Fruit fly (Drosophila melanogaster) whole organism: ENCODE measurements around the gene CG17325.

ENCODE experiments used
- CG8478 ChIP-seq: fragments of >200 bp; optimal IDR thresholded peaks from 2 replicates; lab custom pipeline; 2018; ENCODE audit warnings: inconsistent platforms
- Dll ChIP-seq: fragments of >200 bp; optimal IDR thresholded peaks from 2 replicates; lab custom pipeline; 2017
- EcR ChIP-seq, 2 experiments: fragments of >200 bp; optimal IDR thresholded peaks; 2 replicates each; lab custom pipeline; 2017; ENCODE audit warnings: missing biosample characterization in 2 of 2, missing genetic modification characterization in 2 of 2, missing genetic modification reagents in 2 of 2
- pan ChIP-seq: fragments of >200 bp; optimal IDR thresholded peaks from 2 replicates; lab custom pipeline; 2017
- psq ChIP-seq: fragments of >200 bp; optimal IDR thresholded peaks from 2 replicates; lab custom pipeline; 2017
- usp ChIP-seq: fragments of >200 bp; optimal IDR thresholded peaks from 2 replicates; lab custom pipeline; 2017; ENCODE audit warnings: missing biosample characterization, missing genetic modification characterization, mixed read lengths

CG17325 gene

DNA sequence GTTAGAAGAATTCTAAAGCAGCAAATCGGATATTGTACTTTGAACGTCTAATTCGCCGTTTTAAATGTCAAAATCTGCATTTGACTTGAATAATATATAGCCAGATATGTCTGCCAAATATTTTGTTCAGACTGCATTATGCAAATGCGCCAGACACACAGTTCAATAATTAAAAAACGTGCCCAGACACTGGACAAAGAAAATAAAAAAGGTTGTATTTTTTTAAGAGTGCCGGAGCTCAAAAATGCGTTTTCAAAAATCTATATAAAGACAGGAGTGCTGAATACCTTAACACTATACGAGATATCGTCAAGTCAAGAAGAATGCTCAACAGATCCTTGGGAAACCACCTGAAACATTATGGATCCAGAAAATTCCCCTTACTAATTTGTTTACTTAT, at the start of gene CG17325, which contains the start of gene CG42305:
CG17325 (plus strand) TSS at position 301 of the 400 bp plus-strand sequence.
CG42305 (plus strand) TSS at position 301 of the 400 bp plus-strand sequence.
- TF ChIP-seq CG8478 (no peak), psq (lab: Kevin White, UChicago) (no peak), pan (lab: Kevin White, UChicago) (no peak), usp (GFP tag; lab: Kevin White, UChicago) (no peak), Dll (lab: Kevin White, UChicago) (no peak), EcR (GFP tag; optimal IDR thresholded peaks at IDR 0.05; lab: Kevin White, UChicago) (no peak)

DNA sequence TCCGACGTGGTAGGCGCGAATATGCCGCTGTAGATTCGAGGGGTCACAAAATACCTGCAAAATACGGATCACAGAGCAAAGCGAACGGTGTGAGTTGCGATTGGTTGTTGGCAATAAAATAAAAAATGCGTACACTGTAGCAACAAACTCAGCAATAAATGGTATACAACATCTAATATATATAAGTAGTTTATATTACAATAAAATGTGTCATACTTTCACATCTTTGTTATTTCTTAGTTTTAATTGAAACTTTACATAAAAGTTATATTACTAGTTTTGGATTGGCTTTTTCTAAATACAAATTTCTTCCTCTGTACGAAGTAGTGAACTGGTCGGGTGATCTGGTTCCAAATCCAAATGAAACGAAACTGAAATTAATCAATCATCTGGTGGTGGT, 46.7 kb upstream of the CG17325 start:
- no peak for TF ChIP-seq EcR (GFP tag; optimal IDR thresholded peaks at IDR 0.05; lab: Kevin White, UChicago)
- TF ChIP-seq psq (lab: Kevin White, UChicago), result no peak
- TF ChIP-seq Dll (lab: Kevin White, UChicago), result no peak
- no peak for TF ChIP-seq CG8478
- no peak for TF ChIP-seq pan (lab: Kevin White, UChicago)
- TF ChIP-seq usp (GFP tag; lab: Kevin White, UChicago), result no peak

DNA sequence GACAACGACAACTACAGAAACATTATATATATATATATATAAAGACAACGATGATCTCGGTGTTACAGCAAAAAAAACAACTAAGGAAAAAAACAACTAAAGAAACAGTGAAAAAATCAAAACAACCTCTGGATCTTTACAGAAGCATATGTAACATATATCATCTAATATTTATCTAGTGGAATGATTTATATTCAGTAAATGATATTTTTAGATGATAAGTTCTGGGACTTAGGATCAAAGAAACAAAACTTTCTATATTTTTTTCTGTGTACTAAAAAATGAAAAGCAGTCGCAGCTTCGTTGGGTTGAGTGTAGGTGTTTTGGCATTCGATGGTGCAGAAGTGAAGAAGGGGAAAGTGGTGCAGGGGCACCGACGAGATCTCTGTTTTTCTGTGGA, 45.3 kb upstream of the CG17325 start:
- TF ChIP-seq EcR (GFP tag; optimal IDR thresholded peaks at IDR 0.05; lab: Kevin White, UChicago) (no peak), pan (lab: Kevin White, UChicago) (no peak), CG8478 (no peak)

DNA sequence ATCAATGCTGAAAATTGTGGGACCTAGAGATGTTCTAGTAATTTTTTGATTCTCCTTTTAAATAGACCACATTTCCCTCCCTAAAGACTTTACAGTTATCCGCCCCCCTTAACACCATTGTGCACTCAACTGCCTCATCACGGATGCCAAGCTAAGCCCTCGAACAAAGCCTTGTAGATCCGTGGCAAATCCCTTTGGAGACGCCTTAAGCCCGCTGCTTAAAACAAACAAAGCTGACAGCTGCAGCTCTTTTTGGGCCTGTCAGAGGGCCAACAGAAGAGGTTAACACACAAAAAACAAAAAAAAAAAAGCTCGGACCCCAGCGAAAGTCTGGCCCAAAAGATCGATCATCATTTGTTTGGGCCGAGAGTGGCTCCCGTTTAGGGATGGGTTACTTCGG, 44.6 kb upstream of the CG17325 start:
- no peak for TF ChIP-seq pan (lab: Kevin White, UChicago)

DNA sequence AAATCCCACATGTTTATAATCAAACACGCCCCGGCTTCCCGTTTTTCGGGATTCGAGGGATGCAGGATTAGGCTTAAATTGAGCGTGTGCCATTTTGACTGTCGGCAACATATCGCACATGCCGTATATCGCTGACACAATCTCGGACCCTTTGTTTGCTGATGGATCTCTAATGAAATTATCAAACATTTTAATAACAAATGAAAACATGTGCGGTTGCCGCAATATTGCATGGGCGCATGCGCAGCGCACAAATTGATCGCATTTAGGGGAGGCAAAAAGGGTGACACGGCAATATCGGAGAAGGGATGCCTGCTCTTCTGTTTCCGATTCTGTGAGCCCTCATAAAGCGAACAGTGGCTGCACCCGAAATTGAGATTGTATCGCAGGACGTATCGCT, 37.2 kb upstream of the CG17325 start:
- TF ChIP-seq CG8478 (no peak), usp (GFP tag; lab: Kevin White, UChicago) (no peak)

DNA sequence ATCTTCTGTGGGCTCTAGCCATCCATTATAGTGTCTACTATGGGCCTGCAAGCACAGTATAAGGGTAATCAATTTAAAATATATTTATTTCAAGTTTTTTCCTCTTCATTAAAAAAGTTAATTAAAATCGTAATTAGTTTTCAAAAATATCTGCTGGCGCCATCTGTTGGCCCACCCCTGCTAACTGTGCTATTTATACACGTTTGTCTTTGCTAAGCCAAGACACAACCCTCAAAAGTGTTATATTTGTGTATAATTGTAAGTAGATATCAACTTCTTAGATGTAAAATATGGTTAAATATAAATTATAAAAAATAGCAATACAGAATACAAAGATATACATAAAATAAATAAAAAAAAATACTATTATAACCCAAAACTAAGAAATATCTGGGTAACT, 35.9 kb upstream of the CG17325 start:
- TF ChIP-seq Dll (lab: Kevin White, UChicago) (no peak), pan (lab: Kevin White, UChicago) (no peak), usp (GFP tag; lab: Kevin White, UChicago) (no peak), CG8478 (no peak), psq (lab: Kevin White, UChicago) (no peak), EcR (GFP tag; optimal IDR thresholded peaks at IDR 0.05; lab: Kevin White, UChicago) (no peak)

DNA sequence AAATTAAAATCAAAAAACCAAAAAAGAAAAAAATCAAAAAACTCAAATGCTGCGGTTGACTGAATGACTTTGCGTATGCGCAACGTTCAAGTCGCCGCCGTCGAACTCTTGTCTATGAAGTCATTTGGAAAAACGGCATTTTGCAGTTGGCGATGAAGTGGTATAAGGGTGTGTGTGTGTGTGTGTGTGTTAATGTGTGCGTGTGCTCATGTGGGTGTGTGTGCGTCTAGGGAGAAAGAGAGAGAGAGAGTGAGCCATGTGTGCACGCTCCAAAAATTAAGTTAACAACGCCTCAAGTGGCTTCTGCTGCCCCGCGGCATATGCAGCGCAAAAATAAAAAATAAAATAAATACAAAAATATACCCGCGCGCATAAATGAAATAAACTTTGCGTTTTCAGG, 35.0 kb upstream of the CG17325 start:
- TF ChIP-seq usp (GFP tag; lab: Kevin White, UChicago) (no peak), Dll (lab: Kevin White, UChicago) (no peak), pan (lab: Kevin White, UChicago) (no peak), CG8478 (no peak), psq (lab: Kevin White, UChicago) (no peak), EcR (GFP tag; optimal IDR thresholded peaks at IDR 0.05; lab: Kevin White, UChicago) (no peak)

DNA sequence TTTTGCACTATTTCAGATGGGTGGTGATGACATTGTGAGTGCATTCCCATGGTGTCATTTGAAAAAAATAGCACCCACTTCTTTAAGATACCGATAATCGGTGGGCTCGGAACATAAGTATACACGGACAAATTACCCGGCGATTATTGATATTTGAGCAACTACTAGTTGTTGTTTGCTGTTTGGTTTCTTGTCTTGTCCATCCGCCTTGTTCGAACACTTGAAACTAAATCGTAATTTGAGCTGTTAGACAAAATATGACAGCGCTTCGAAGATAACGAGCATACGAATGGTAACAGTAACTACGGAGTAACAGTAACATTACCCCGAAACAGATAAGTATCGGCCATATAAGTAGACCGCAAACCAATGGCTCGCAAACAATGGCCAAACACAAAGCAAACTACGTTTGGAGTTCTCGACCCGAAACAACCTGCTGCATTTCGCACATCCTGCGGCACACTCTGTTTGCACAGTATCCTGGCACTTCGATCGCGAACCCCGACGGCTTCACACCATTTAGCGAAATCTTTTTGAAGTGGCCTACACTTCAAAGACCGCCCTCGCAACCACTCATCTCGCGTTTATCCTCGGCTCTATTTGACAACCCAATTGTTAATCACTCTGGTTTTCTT, 31.4 kb upstream of the CG17325 start:
- TF ChIP-seq CG8478 (no peak), Dll (lab: Kevin White, UChicago) (no peak)

DNA sequence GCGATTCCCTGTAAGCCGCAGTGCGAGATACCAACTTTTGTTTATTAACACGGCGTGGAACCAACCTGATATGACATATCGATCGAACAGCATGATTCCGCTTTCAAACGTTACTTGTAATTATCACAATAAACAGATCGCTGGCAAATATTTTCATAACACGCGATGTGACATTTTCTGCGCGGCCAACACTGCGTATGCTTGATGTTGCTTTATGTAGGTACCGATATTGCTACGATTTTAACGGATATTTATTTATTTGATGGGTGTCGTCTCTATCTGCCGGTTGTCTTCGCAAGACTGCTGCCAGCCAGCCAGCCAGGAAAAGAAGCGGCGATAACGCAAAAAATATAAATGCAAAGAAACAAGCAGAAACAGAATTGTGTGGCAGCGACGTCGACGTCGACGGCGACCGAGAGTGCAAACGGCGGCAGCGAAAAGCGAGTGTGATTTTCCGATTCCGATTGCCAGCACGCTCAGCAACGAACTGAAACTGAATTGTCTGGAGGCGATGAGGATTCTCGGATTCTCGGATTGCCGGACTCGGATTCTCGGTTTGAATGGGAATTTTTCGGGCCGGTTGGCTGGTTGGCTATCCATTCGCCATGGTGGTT, 30.1 kb upstream of the CG17325 start:
- TF ChIP-seq usp (GFP tag; lab: Kevin White, UChicago) (no peak), EcR (GFP tag; optimal IDR thresholded peaks at IDR 0.05; lab: Kevin White, UChicago) (no peak), CG8478 (no peak), Dll (lab: Kevin White, UChicago) (no peak), psq (lab: Kevin White, UChicago) (no peak), pan (lab: Kevin White, UChicago) (no peak)

DNA sequence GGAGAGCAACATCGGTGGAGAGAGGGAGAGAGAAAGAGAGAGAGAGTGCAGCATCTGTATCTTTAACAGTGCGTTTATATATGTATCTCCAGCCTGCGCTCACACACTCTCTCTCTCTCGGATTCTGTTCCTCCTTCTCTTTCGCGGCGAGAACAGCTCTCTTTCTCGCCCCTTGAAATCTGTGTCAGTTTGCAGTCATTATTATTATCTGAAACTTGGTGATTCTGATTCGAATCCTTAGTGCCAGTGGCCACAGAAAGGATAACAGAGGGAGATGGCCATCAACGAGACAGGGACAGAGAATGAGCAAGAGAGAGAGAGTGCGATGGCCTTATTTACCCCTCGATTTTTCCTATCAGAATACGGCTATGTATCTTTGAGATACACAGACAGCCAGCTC, 29.5 kb upstream of the CG17325 start:
- no peak for TF ChIP-seq pan (lab: Kevin White, UChicago)
- TF ChIP-seq Dll (lab: Kevin White, UChicago), result no peak
- TF ChIP-seq psq (lab: Kevin White, UChicago), result no peak
- TF ChIP-seq EcR (GFP tag; optimal IDR thresholded peaks at IDR 0.05; lab: Kevin White, UChicago), result no peak
- TF ChIP-seq CG8478, result no peak
- TF ChIP-seq usp (GFP tag; lab: Kevin White, UChicago), result no peak

DNA sequence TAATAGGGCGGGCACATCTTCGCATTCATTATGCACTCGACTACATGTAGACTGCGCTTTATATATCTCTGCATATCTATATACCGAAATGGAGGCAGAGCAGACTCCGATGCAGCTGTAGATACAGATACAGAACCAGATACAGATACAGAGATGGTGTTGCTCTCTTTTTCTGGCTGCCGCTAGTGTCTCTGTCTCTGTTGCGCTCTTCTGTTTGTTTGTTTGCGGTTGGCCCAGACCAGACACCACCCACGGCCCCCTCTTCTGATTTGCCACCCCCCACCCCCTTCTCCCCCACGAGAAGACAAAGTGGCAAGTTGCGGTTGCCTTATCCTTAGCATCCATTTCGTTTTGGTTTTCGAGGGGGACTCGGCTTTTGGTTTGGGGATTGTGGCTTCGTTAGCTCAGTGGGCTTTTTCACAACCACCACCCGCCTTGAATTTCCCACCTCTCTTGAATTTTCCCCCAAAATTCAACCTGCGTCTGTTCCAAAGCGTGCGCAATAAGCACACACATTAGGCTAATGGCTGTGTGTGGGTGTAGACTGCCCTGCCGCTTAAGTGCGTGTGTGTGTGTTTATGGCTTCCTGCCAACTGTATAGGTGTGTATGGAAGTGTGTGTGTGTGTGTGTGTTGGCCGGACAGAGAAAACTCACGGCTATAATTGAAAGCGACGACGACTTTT, 28.9 kb upstream of the CG17325 start:
- TF ChIP-seq usp (GFP tag; lab: Kevin White, UChicago), result no peak
- no peak for TF ChIP-seq Dll (lab: Kevin White, UChicago)
- TF ChIP-seq pan (lab: Kevin White, UChicago), result no peak

DNA sequence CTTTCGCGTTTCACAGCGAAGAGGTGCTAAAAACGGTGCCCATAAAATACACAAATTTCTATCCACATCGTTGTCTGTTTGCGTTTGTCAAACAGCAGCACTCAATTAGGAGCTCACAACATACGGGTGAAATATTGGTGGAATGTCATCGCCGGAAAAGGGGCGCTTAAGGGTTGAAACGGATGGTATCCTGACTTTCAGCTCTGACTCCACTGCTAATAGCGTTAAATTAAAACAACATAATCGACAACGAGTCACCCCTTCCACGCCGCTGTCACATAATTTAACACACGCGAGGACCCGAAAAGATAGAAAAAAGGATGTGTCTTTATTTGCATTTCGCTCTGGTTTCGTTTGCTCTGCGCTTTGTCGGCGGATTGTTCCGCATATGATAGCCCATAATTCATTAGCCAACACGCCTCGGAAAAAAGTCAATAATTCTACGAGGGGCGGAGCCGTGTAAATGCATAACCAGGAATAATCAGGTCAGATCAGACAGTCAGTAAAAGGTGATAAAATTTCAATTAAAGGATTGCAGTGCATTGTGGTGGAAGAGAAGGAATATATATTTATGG, 27.3 kb upstream of the CG17325 start:
- TF ChIP-seq CG8478 (no peak), EcR (GFP tag; optimal IDR thresholded peaks at IDR 0.05; lab: Kevin White, UChicago) (no peak), usp (GFP tag; lab: Kevin White, UChicago) (no peak), pan (lab: Kevin White, UChicago) (no peak), Dll (lab: Kevin White, UChicago) (no peak), psq (lab: Kevin White, UChicago) (no peak)
